Worm (Caenorhabditis elegans) whole organism, L4 larva: Measurements from ENCODE around the gene try-1.

Source experiments
- ZK546.5 ChIP-seq, 2 experiments: sonication (generic microtip); optimal IDR thresholded peaks; 2 replicates each; lab custom pipeline; 2017; ENCODE audit warnings: missing biosample characterization in 2 of 2, missing genetic modification characterization in 2 of 2
- egl-27 ChIP-seq: sonication (generic microtip); optimal IDR thresholded peaks from 3 replicates; lab custom pipeline; 2017; ENCODE audit warnings: missing biosample characterization, missing genetic modification reagents, missing genetic modification characterization
- fkh-10 ChIP-seq: fragments of 150-350 bp; optimal IDR thresholded peaks from 2 replicates; lab custom pipeline; 2014; ENCODE audit warnings: missing biosample characterization, missing genetic modification reagents, missing genetic modification characterization
- jun-1 ChIP-seq: fragments of 150-350 bp; optimal IDR thresholded peaks from 2 replicates; lab custom pipeline; 2014; ENCODE audit warnings: missing biosample characterization, missing genetic modification reagents, missing genetic modification characterization
- lin-13 ChIP-seq: fragments of 150-350 bp; optimal IDR thresholded peaks from 2 replicates; lab custom pipeline; 2014; ENCODE audit warnings: missing biosample characterization, missing genetic modification reagents, missing genetic modification characterization
- lir-3 ChIP-seq: sonication (generic microtip); optimal IDR thresholded peaks from 2 replicates; lab custom pipeline; 2016; ENCODE audit warnings: mild to moderate bottlenecking, missing genetic modification characterization, missing compliant biosample characterization
- nhr-237 ChIP-seq: sonication (generic microtip); optimal IDR thresholded peaks from 2 replicates; lab custom pipeline; 2017; ENCODE audit warnings: missing biosample characterization, missing genetic modification characterization
- nhr-25 ChIP-seq: sonication (generic microtip); optimal IDR thresholded peaks from 2 replicates; lab custom pipeline; 2017; ENCODE audit warnings: missing genetic modification characterization, mild to moderate bottlenecking, missing compliant biosample characterization, antibody characterized with exemption, moderate library complexity, borderline replicate concordance; ENCODE audit not compliant: insufficient read depth
- nhr-76 ChIP-seq: fragments of 150-350 bp; optimal IDR thresholded peaks from 2 replicates; lab custom pipeline; 2014; ENCODE audit warnings: missing biosample characterization, missing genetic modification characterization
- rbr-2 ChIP-seq: sonication (generic microtip); optimal IDR thresholded peaks from 2 replicates; lab custom pipeline; 2016; ENCODE audit warnings: missing genotype, missing genetic modification characterization, missing compliant biosample characterization
- set-16 ChIP-seq: fragments of 200-800 bp; sonication (Bioruptor generic); IDR thresholded peaks from 2 replicates; pipeline ENCODE4 v1.3.6; 2022; ENCODE audit warnings: missing genetic modification reagents, missing genetic modification characterization, missing compliant biosample characterization
- unc-62 ChIP-seq, 3 experiments: fragments of 150-350 bp in 1 of 3; sonication (generic microtip); optimal IDR thresholded peaks in 2 of 3; peaks in 1 of 3; 1 replicate in 1 of 3; 2 replicates in 2 of 3; lab custom pipeline; 2014 to 2017; ENCODE audit warnings: missing biosample characterization in 3 of 3, missing genetic modification characterization in 3 of 3, missing genetic modification reagents in 3 of 3, missing genotype in 1 of 3
- zag-1 ChIP-seq: fragments of 150-350 bp; optimal IDR thresholded peaks from 2 replicates; lab custom pipeline; 2014; ENCODE audit warnings: missing biosample characterization, missing genetic modification characterization
- ztf-11 ChIP-seq: fragments of 150-350 bp; optimal IDR thresholded peaks from 2 replicates; lab custom pipeline; 2014; ENCODE audit warnings: missing biosample characterization, missing genetic modification characterization

- TF ChIP-seq set-16 (GFP tag; lab: Robert Waterston, UW): no peak
- TF ChIP-seq ztf-11 (tag; lab: Kevin White, UChicago): no peak
- no peak for TF ChIP-seq egl-27 (tag; lab: Kevin White, UChicago)
- TF ChIP-seq ZK546.5 (tag; optimal IDR thresholded peaks at IDR 0.05; lab: Kevin White, UChicago): no peak
- no peak for TF ChIP-seq fkh-10 (GFP tag; lab: Kevin White, UChicago)
- TF ChIP-seq unc-62 (GFP tag; optimal IDR thresholded peaks at IDR 0.05 in 1 of 2; lab: Kevin White, UChicago): peak in 1 of 2 experiments; percentile 62
- TF ChIP-seq unc-62 (tag; optimal IDR thresholded peaks at IDR 0.05; lab: Kevin White, UChicago): no peak
- no peak for TF ChIP-seq nhr-25 (tag; lab: Kevin White, UChicago)
- TF ChIP-seq rbr-2 (tag; lab: Kevin White, UChicago): no peak
- TF ChIP-seq nhr-237: no peak
- no peak for TF ChIP-seq lir-3 (tag; lab: Kevin White, UChicago)
- TF ChIP-seq lin-13: no peak
- no peak for TF ChIP-seq jun-1 (tag; lab: Kevin White, UChicago)
- TF ChIP-seq nhr-76 (tag; lab: Kevin White, UChicago): no peak
- no peak for TF ChIP-seq zag-1
Observed at ce11 chrII:4954099-4954959, 5.0 kb upstream of the try-1 start.
